Worm (Caenorhabditis elegans) whole organism, L1 larva: Measurements from ENCODE around the gene srh-257.

ENCODE experiments used
- egl-27 ChIP-seq, 2 experiments: fragments of 150-350 bp in 1 of 2; sonication (generic microtip); optimal IDR thresholded peaks; 3 replicates each; lab custom pipeline; 2017 to 2018; ENCODE audit warnings: missing biosample characterization in 2 of 2, missing genetic modification characterization in 2 of 2, missing genetic modification reagents in 2 of 2
- lsy-2 ChIP-seq, 2 experiments: fragments of 150-350 bp; optimal IDR thresholded peaks; 2 replicates each; lab custom pipeline; 2014; ENCODE audit warnings: missing biosample characterization in 2 of 2, missing genetic modification characterization in 2 of 2
- skn-1 ChIP-seq: fragments of 150-350 bp; optimal IDR thresholded peaks from 2 replicates; lab custom pipeline; 2014; ENCODE audit warnings: missing biosample characterization, missing genetic modification characterization
- snpc-4 ChIP-seq: fragments of 150-350 bp; optimal IDR thresholded peaks from 2 replicates; lab custom pipeline; 2014; ENCODE audit warnings: missing biosample characterization, missing genetic modification characterization

DNA sequence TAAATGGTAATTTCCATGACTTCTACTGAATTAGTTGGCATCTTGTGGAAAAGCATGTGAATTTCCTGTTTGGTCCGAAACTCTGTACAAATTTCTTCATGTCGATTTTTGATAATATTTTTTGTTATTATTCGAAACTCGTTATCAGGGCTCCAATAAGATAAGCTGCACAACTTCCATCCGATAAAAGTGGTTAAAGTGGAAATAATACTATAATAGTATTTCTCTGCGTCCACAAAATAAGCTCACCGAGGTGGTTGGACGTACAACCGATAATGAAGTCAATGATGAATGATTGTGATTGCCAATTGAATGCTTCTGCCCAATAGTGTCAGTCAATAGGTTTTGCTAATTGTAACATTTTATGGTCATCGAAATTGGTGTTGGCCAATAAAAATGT is 41.4 kb downstream of the srh-257 start, which contains the start of gene T26H5.4:
- TF ChIP-seq egl-27 (tag; optimal IDR thresholded peaks at IDR 0.05; lab: Kevin White, UChicago) (no peak), lsy-2 (tag; optimal IDR thresholded peaks at IDR 0.05; lab: Kevin White, UChicago) (no peak), snpc-4 (no peak), skn-1 (tag; lab: Kevin White, UChicago) (no peak)
